6 fruit fly cellular contexts compared by ENCODE assay signal in the genomic region with DNA sequence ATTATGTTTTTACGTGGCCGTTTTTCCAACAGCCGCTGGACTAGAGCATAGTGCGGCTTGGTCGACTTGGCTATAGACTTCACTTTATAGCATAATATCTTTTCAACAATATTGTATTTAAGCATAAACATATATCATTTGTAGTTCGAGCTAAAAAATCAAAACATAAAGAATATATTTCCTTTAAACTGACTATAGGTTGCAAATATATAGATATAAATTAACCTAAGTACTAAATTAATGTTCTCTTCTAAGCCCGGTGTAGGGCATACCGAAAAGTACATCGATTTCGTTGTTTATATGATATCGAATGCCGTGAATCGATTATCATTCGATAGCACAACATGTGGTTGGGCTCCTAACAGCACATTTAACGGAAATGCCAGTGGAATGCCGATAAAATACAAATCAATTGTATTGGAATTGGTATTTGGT.
TF ChIP-seq lines count a peak whose summit lies in the region.

A gene (minus strand): TSS at position 54 of the 435 bp plus-strand sequence.

- peak; percentile 72 for TF ChIP-seq CTCF in whole organism, embryonic (GFP tag; optimal IDR thresholded peaks at IDR 0.05; lab: Kevin White, UChicago)

TF ChIP-seq in Kc167, 6 proteins besides CTCF, POLR2A, EP300 and RAD21:
- TF ChIP-seq insv (optimal IDR thresholded peaks at IDR 0.05; lab: Kevin White, UChicago) (no peak), psq (optimal IDR thresholded peaks at IDR 0.05; lab: Kevin White, UChicago) (peak; percentile 40)
TF ChIP-seq in Kc167: peak in this region for 1.

TF ChIP-seq in whole organism, adult, 20 proteins besides CTCF, POLR2A, EP300 and RAD21 (continues in another document):
- TF ChIP-seq CG33017 (tag; optimal IDR thresholded peaks at IDR 0.05; lab: Kevin White, UChicago): peak; percentile 93
- peak; percentile 57 for TF ChIP-seq Crg-1 (GFP tag; optimal IDR thresholded peaks at IDR 0.05; lab: Kevin White, UChicago)
- peak; percentile 63 for TF ChIP-seq tj (GFP tag; optimal IDR thresholded peaks at IDR 0.05; lab: Kevin White, UChicago)
- no peak for TF ChIP-seq toe (GFP tag; optimal IDR thresholded peaks at IDR 0.05; lab: Kevin White, UChicago)
- TF ChIP-seq CG14711 (tag; optimal IDR thresholded peaks at IDR 0.05; lab: Kevin White, UChicago): peak; percentile 97
- TF ChIP-seq CG11617 (GFP tag; optimal IDR thresholded peaks at IDR 0.05; lab: Kevin White, UChicago): peak; percentile 90
- peak; percentile 77 for TF ChIP-seq ovo (GFP tag; optimal IDR thresholded peaks at IDR 0.05; lab: Kevin White, UChicago)
- TF ChIP-seq bab1 (GFP tag; optimal IDR thresholded peaks at IDR 0.05; lab: Kevin White, UChicago): peak; percentile 96
- peak; percentile 91 for TF ChIP-seq Mnt (GFP tag; optimal IDR thresholded peaks at IDR 0.05; lab: Kevin White, UChicago)
- peak; percentile 81 for TF ChIP-seq CG7045 (GFP tag; optimal IDR thresholded peaks at IDR 0.05; lab: Kevin White, UChicago)
- TF ChIP-seq Hr96 (GFP tag; optimal IDR thresholded peaks at IDR 0.05; lab: Kevin White, UChicago): no peak
- peak; percentile 76 for TF ChIP-seq pad (GFP tag; optimal IDR thresholded peaks at IDR 0.05; lab: Kevin White, UChicago)
- TF ChIP-seq CG5204 (GFP tag; optimal IDR thresholded peaks at IDR 0.05; lab: Kevin White, UChicago): no peak
- TF ChIP-seq cic (GFP tag; optimal IDR thresholded peaks at IDR 0.05; lab: Kevin White, UChicago): peak; percentile 54
- no peak for TF ChIP-seq cnc (optimal IDR thresholded peaks at IDR 0.05; lab: Kevin White, UChicago)
- no peak for TF ChIP-seq kay (GFP tag; lab: Kevin White, UChicago; ENCODE audit: borderline replicate concordance)
- TF ChIP-seq CG7101 (tag; optimal IDR thresholded peaks at IDR 0.05; lab: Kevin White, UChicago): peak; percentile 94

TF ChIP-seq in whole organism, embryonic, 481 proteins besides CTCF, POLR2A, EP300 and RAD21 (continues in another document):
- TF ChIP-seq Scr (GFP tag; IDR thresholded peaks at IDR 0.05; lab: Robert Waterston, UW; ENCODE audit: partially characterized antibody) (peak; percentile 68), Dip3 (GFP tag; optimal IDR thresholded peaks at IDR 0.05; lab: Kevin White, UChicago) (peak; percentile 82), CG31224 (GFP tag; IDR thresholded peaks at IDR 0.05; lab: Robert Waterston, UW) (peak; percentile 97), Hr3 (GFP tag; optimal IDR thresholded peaks at IDR 0.05; lab: Kevin White, UChicago) (peak; percentile 98), CG12236 (GFP tag; optimal IDR thresholded peaks at IDR 0.05; lab: Kevin White, UChicago) (peak; percentile 31), CG9437 (GFP tag; optimal IDR thresholded peaks at IDR 0.05; lab: Kevin White, UChicago) (peak; percentile 91), fu2 (GFP tag; optimal IDR thresholded peaks at IDR 0.05; lab: Kevin White, UChicago) (peak; percentile 80), CG11695 (GFP tag; IDR thresholded peaks at IDR 0.05; lab: Robert Waterston, UW) (peak; percentile 100), dmrt11E (tag; optimal IDR thresholded peaks at IDR 0.05; lab: Kevin White, UChicago) (peak; percentile 95), CG4360 (GFP tag; IDR thresholded peaks at IDR 0.05; lab: Robert Waterston, UW) (peak; percentile 90), CG18011 (GFP tag; optimal IDR thresholded peaks at IDR 0.05; lab: Kevin White, UChicago) (peak; percentile 85), onecut (GFP tag; IDR thresholded peaks at IDR 0.05; lab: Robert Waterston, UW) (peak; percentile 89), bsh (GFP tag; optimal IDR thresholded peaks at IDR 0.05; lab: Kevin White, UChicago) (peak; percentile 67 to 97), NK7.1 (GFP tag; optimal IDR thresholded peaks at IDR 0.05; lab: Kevin White, UChicago) (peak; percentile 92), tna (GFP tag; IDR thresholded peaks at IDR 0.05; lab: Robert Waterston, UW; ENCODE audit: partially characterized antibody) (peak; percentile 76), CG2116 (GFP tag; optimal IDR thresholded peaks at IDR 0.05; lab: Kevin White, UChicago) (peak; percentile 93)

TF ChIP-seq in whole organism, prepupa, 60 proteins besides CTCF, POLR2A, EP300 and RAD21 (continues in another document):
- TF ChIP-seq eg (GFP tag; IDR thresholded peaks at IDR 0.05; lab: Robert Waterston, UW) (peak; percentile 99), CG11902 (GFP tag; optimal IDR thresholded peaks at IDR 0.05; lab: Kevin White, UChicago) (peak; percentile 95), Ets96B (tag; optimal IDR thresholded peaks at IDR 0.05; lab: Kevin White, UChicago) (peak; percentile 89), CG6163 (GFP tag; IDR thresholded peaks at IDR 0.05; lab: Robert Waterston, UW) (peak; percentile 98), Sox14 (GFP tag; optimal IDR thresholded peaks at IDR 0.05; lab: Kevin White, UChicago) (peak; percentile 92), CG31627 (GFP tag; optimal IDR thresholded peaks at IDR 0.05; lab: Kevin White, UChicago) (peak; percentile 91), esn (GFP tag; optimal IDR thresholded peaks at IDR 0.05; lab: Kevin White, UChicago) (peak; percentile 98), ss (GFP tag; optimal IDR thresholded peaks at IDR 0.05; lab: Kevin White, UChicago) (peak in 1 of 2 experiments; percentile 90), dsx (GFP tag; optimal IDR thresholded peaks at IDR 0.05; lab: Kevin White, UChicago; ENCODE audit: poor library complexity, severe bottlenecking) (peak; percentile 86), CG1621 (tag; optimal IDR thresholded peaks at IDR 0.05; lab: Kevin White, UChicago) (peak; percentile 85), Sox15 (GFP tag; optimal IDR thresholded peaks at IDR 0.05; lab: Kevin White, UChicago) (peak; percentile 93), CG3032 (tag; optimal IDR thresholded peaks at IDR 0.05; lab: Kevin White, UChicago) (peak; percentile 98), CG9139 (GFP tag; optimal IDR thresholded peaks at IDR 0.05; lab: Kevin White, UChicago) (no peak), salr (GFP tag; optimal IDR thresholded peaks at IDR 0.05; lab: Kevin White, UChicago) (peak; percentile 81 to 96), CG11762 (GFP tag; optimal IDR thresholded peaks at IDR 0.05; lab: Kevin White, UChicago; ENCODE audit: insufficient read depth) (peak; percentile 99), achi (GFP tag; optimal IDR thresholded peaks at IDR 0.05; lab: Kevin White, UChicago) (peak; percentile 97), Gug (GFP tag; IDR thresholded peaks at IDR 0.05; lab: Robert Waterston, UW) (peak; percentile 99)

TF ChIP-seq in whole organism, pupa, 21 proteins besides CTCF, POLR2A, EP300 and RAD21 (continues in another document):
- TF ChIP-seq CG34367 (tag; optimal IDR thresholded peaks at IDR 0.05; lab: Kevin White, UChicago): peak; percentile 88
- peak; percentile 99 for TF ChIP-seq D1 (tag; optimal IDR thresholded peaks at IDR 0.05; lab: Kevin White, UChicago)
- TF ChIP-seq CG12605 (GFP tag; IDR thresholded peaks at IDR 0.05; lab: Robert Waterston, UW): peak; percentile 98
- TF ChIP-seq CG15710 (tag; optimal IDR thresholded peaks at IDR 0.05; lab: Kevin White, UChicago): peak; percentile 90
- TF ChIP-seq CG17806 (tag; optimal IDR thresholded peaks at IDR 0.05; lab: Kevin White, UChicago): peak; percentile 100
- TF ChIP-seq rn (GFP tag; IDR thresholded peaks at IDR 0.05; lab: Robert Waterston, UW): peak; percentile 98
- peak; percentile 99 for TF ChIP-seq CG14655 (GFP tag; optimal IDR thresholded peaks at IDR 0.05; lab: Kevin White, UChicago)
- TF ChIP-seq CG8159 (tag; optimal IDR thresholded peaks at IDR 0.05; lab: Kevin White, UChicago): peak; percentile 99
- peak; percentile 97 for TF ChIP-seq fd96Ca (GFP tag; IDR thresholded peaks at IDR 0.05; lab: Robert Waterston, UW)
- peak; percentile 96 for TF ChIP-seq gl (tag; optimal IDR thresholded peaks at IDR 0.05; lab: Kevin White, UChicago)
- peak; percentile 30 for TF ChIP-seq EcR (GFP tag; optimal IDR thresholded peaks at IDR 0.05; lab: Kevin White, UChicago)
- peak; percentile 98 for TF ChIP-seq CG9948 (tag; optimal IDR thresholded peaks at IDR 0.05; lab: Kevin White, UChicago)
- peak; percentile 99 for TF ChIP-seq CG4496 (GFP tag; IDR thresholded peaks at IDR 0.05; lab: Robert Waterston, UW)
- no peak for TF ChIP-seq CG13204 (GFP tag; optimal IDR thresholded peaks at IDR 0.05; lab: Kevin White, UChicago)
- no peak for TF ChIP-seq Pif1A (GFP tag; optimal IDR thresholded peaks at IDR 0.05; lab: Kevin White, UChicago)
- TF ChIP-seq Snoo (tag; optimal IDR thresholded peaks at IDR 0.05; lab: Kevin White, UChicago): peak; percentile 97
- TF ChIP-seq CG10348 (GFP tag; IDR thresholded peaks at IDR 0.05; lab: Robert Waterston, UW): peak; percentile 81
- TF ChIP-seq CG32121 (GFP tag; IDR thresholded peaks at IDR 0.05; lab: Robert Waterston, UW): peak; percentile 99
- peak; percentile 99 for TF ChIP-seq Ets98B (GFP tag; IDR thresholded peaks at IDR 0.05; lab: Robert Waterston, UW)

TF ChIP-seq in whole organism, wandering third instar larva, 38 proteins besides CTCF, POLR2A, EP300 and RAD21 (continues in another document):
- TF ChIP-seq sv (GFP tag; optimal IDR thresholded peaks at IDR 0.05; lab: Kevin White, UChicago): peak; percentile 97
- TF ChIP-seq CG9705 (GFP tag; optimal IDR thresholded peaks at IDR 0.05; lab: Kevin White, UChicago): peak; percentile 87
- peak; percentile 97 for TF ChIP-seq dmrt93B (GFP tag; optimal IDR thresholded peaks at IDR 0.05; lab: Kevin White, UChicago)
- peak; percentile 95 for TF ChIP-seq psq (GFP tag; optimal IDR thresholded peaks at IDR 0.05; lab: Kevin White, UChicago)
- TF ChIP-seq foxo (GFP tag; optimal IDR thresholded peaks at IDR 0.05; lab: Kevin White, UChicago): peak; percentile 56 to 96
- TF ChIP-seq pan (optimal IDR thresholded peaks at IDR 0.05; lab: Kevin White, UChicago): no peak
- TF ChIP-seq Rel (GFP tag; optimal IDR thresholded peaks at IDR 0.05; lab: Kevin White, UChicago): peak; percentile 39
- TF ChIP-seq Rel (tag; optimal IDR thresholded peaks at IDR 0.05; lab: Kevin White, UChicago): peak; percentile 60
- peak; percentile 50 for TF ChIP-seq Hr83 (GFP tag; optimal IDR thresholded peaks at IDR 0.05; lab: Kevin White, UChicago; ENCODE audit: poor library complexity, severe bottlenecking)
- TF ChIP-seq h (GFP tag; optimal IDR thresholded peaks at IDR 0.05; lab: Kevin White, UChicago): peak; percentile 96
- peak; percentile 96 for TF ChIP-seq rgr (GFP tag; optimal IDR thresholded peaks at IDR 0.05; lab: Kevin White, UChicago)
- TF ChIP-seq dl (GFP tag; optimal IDR thresholded peaks at IDR 0.05; lab: Kevin White, UChicago; ENCODE audit: insufficient read depth in 1 of 2, partially characterized antibody in 2 of 2): no peak
- TF ChIP-seq OdsH (GFP tag; optimal IDR thresholded peaks at IDR 0.05; lab: Kevin White, UChicago): peak; percentile 97
- peak; percentile 89 for TF ChIP-seq dsf (GFP tag; optimal IDR thresholded peaks at IDR 0.05; lab: Kevin White, UChicago; ENCODE audit: borderline replicate concordance)
- peak; percentile 92 for TF ChIP-seq fru (GFP tag; optimal IDR thresholded peaks at IDR 0.05; lab: Kevin White, UChicago)
- TF ChIP-seq N (GFP tag; optimal IDR thresholded peaks at IDR 0.05; lab: Kevin White, UChicago): no peak
- no peak for TF ChIP-seq jim (GFP tag; optimal IDR thresholded peaks at IDR 0.05; lab: Kevin White, UChicago)
- no peak for TF ChIP-seq usp (GFP tag; optimal IDR thresholded peaks at IDR 0.05; lab: Kevin White, UChicago)
- no peak for TF ChIP-seq Mio (GFP tag; optimal IDR thresholded peaks at IDR 0.05; lab: Kevin White, UChicago)
- TF ChIP-seq Myc (optimal IDR thresholded peaks at IDR 0.05; lab: Kevin White, UChicago): peak; percentile 77
